Worm (Caenorhabditis elegans): ENCODE data around the gene C50D2.7.

DNA sequence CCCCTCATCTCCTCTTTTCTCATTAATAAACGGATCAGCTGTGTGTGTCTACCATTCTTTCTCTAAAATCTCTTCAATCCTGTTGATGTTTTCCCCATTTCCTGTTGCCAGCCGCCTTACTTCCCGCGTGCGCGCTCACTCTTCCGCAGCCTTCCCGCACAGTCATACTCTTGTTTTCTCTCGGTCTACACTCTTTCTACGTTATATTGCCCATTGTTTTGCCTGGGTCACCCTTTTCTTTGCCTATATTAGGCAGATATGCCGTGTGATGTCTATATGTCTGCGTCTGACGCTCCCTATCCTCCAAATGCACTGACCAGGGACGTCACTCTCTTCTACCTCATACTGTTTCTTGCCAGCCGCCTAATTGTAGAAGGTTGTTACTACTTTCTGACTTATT is 28.8 kb downstream of the C50D2.7 start:
- TF ChIP-seq him-1 (tag; optimal IDR thresholded peaks at IDR 0.05) (no peak), W03F9.2 (tag; optimal IDR thresholded peaks at IDR 0.05) (no peak), dao-5 (tag; optimal IDR thresholded peaks at IDR 0.05) (no peak)

Measured in whole organism, L4/young adult.